Worm (Caenorhabditis elegans) whole organism, L4 larva: ENCODE data around the gene cgr-1.

Experiments used
- ZK546.5 ChIP-seq, 2 experiments: sonication (generic microtip); optimal IDR thresholded peaks; 2 replicates each; lab custom pipeline; 2017; ENCODE audit warnings: missing biosample characterization in 2 of 2, missing genetic modification characterization in 2 of 2
- dve-1 ChIP-seq: sonication (generic microtip); optimal IDR thresholded peaks from 2 replicates; lab custom pipeline; 2017; ENCODE audit warnings: antibody characterized with exemption, mild to moderate bottlenecking, missing genetic modification characterization, missing compliant biosample characterization; ENCODE audit not compliant: insufficient read depth
- hmg-1.1 ChIP-seq: fragments of 200-800 bp; sonication (Bioruptor generic); IDR thresholded peaks from 2 replicates; pipeline ENCODE4 v1.3.6; 2022; ENCODE audit warnings: missing genetic modification reagents, missing genetic modification characterization, missing compliant biosample characterization
- lin-1 ChIP-seq: fragments of 200-800 bp; sonication (Bioruptor generic); IDR thresholded peaks from 2 replicates; pipeline ENCODE4 v1.3.6; 2022; ENCODE audit warnings: missing genetic modification reagents, missing genetic modification characterization, missing compliant biosample characterization
- lin-38 ChIP-seq: fragments of 200-800 bp; sonication (Bioruptor generic); IDR thresholded peaks from 2 replicates; pipeline ENCODE4 v1.3.6; 2022; ENCODE audit warnings: missing genetic modification reagents, missing genetic modification characterization, missing compliant biosample characterization
- nhr-237 ChIP-seq: sonication (generic microtip); optimal IDR thresholded peaks from 2 replicates; lab custom pipeline; 2017; ENCODE audit warnings: missing biosample characterization, missing genetic modification characterization
- pqm-1 ChIP-seq: sonication (generic microtip); optimal IDR thresholded peaks from 2 replicates; lab custom pipeline; 2017; ENCODE audit warnings: missing biosample characterization, missing genetic modification characterization

DNA sequence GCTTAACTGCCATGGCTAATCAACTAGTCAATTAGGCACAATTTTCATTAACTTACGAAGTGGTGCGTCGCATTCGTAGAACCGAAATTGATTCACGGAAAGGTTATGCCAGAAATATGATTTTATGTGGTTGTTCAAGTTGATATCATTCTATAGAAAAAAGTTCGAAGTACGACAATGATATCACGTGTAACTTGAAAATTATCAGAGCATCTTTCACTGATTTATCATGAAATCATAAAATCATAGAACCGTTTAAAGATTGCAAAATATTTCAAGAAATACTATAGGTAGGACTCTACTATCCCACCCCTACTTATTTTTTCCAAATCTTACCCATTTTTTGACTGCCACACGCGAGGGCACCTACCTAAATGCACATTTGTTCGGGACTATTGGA lies 47.3 kb downstream of the cgr-1 start:
- peak; percentile 41 for TF ChIP-seq dve-1 (tag; lab: Kevin White, UChicago)
- no peak for TF ChIP-seq lin-1 (GFP tag; lab: Robert Waterston, UW)
- TF ChIP-seq nhr-237 (tag; lab: Kevin White, UChicago) = no peak
- TF ChIP-seq hmg-1.1 (GFP tag; lab: Robert Waterston, UW) = no peak
- TF ChIP-seq pqm-1 (tag; lab: Kevin White, UChicago) = peak; percentile 30
- no peak for TF ChIP-seq ZK546.5 (tag; optimal IDR thresholded peaks at IDR 0.05; lab: Kevin White, UChicago)
- no peak for TF ChIP-seq lin-38 (GFP tag; lab: Robert Waterston, UW)
